Fruit fly (Drosophila melanogaster) whole organism, embryonic: ENCODE data around the gene COX7AL.

ENCODE experiments used
- Abd-B ChIP-seq: fragments of 200-800 bp; sonication (Bioruptor generic); optimal IDR thresholded peaks from 2 replicates; lab custom pipeline; 2018; ENCODE audit warnings: missing biosample characterization, mild to moderate bottlenecking, missing genetic modification characterization, moderate library complexity
- B-H2 ChIP-seq: fragments of 200-800 bp; sonication (Bioruptor generic); optimal IDR thresholded peaks from 2 replicates; lab custom pipeline; 2018; ENCODE audit warnings: missing biosample characterization, mild to moderate bottlenecking, missing genetic modification characterization
- C15 ChIP-seq: fragments of 200-800 bp; sonication (Bioruptor generic); IDR thresholded peaks from 3 replicates; pipeline ENCODE4 v1.3.6; 2022; ENCODE audit warnings: missing biosample characterization, missing genetic modification characterization
- CG1024 ChIP-seq: fragments of 200-800 bp; sonication (Bioruptor generic); IDR thresholded peaks from 2 replicates; pipeline ENCODE4 v1.3.6; 2022; ENCODE audit warnings: missing biosample characterization, missing genetic modification characterization
- CG12155 ChIP-seq: fragments of 200-800 bp; sonication (Bioruptor generic); optimal IDR thresholded peaks from 3 replicates; lab custom pipeline; 2016; ENCODE audit warnings: missing biosample characterization, missing genetic modification characterization
- CG12744 ChIP-seq: fragments of 200-800 bp; sonication (Bioruptor generic); optimal IDR thresholded peaks from 2 replicates; lab custom pipeline; 2016; ENCODE audit warnings: missing biosample characterization, missing genetic modification characterization
- CG14014 ChIP-seq: fragments of 200-800 bp; sonication (Bioruptor generic); IDR thresholded peaks from 2 replicates; pipeline ENCODE4 v1.3.6; 2022; ENCODE audit warnings: missing biosample characterization, missing genetic modification characterization
- CG14441 ChIP-seq: fragments of 200-800 bp; sonication (Bioruptor generic); IDR thresholded peaks from 2 replicates; pipeline ENCODE4 v1.3.6; 2022; ENCODE audit warnings: missing biosample characterization, missing genetic modification characterization
- CG14965 ChIP-seq: fragments of 200-800 bp; sonication (Bioruptor generic); optimal IDR thresholded peaks from 2 replicates; lab custom pipeline; 2016; ENCODE audit warnings: missing biosample characterization, missing genetic modification characterization, borderline replicate concordance
- CG15479 ChIP-seq: fragments of 200-800 bp; sonication (Bioruptor generic); optimal IDR thresholded peaks from 3 replicates; lab custom pipeline; 2019; ENCODE audit warnings: missing biosample characterization, mild to moderate bottlenecking, missing genetic modification characterization, moderate library complexity
- CG16815 ChIP-seq: fragments of 200-800 bp; sonication (Bioruptor generic); optimal IDR thresholded peaks from 3 replicates; lab custom pipeline; 2017; ENCODE audit warnings: missing biosample characterization, mild to moderate bottlenecking, missing genetic modification characterization
- CG3065 ChIP-seq: fragments of 200-800 bp; sonication (Bioruptor generic); optimal IDR thresholded peaks from 2 replicates; lab custom pipeline; 2016; ENCODE audit warnings: missing biosample characterization, missing genetic modification characterization
- CG3163 ChIP-seq: fragments of 200-800 bp; sonication (Bioruptor generic); optimal IDR thresholded peaks from 3 replicates; lab custom pipeline; 2016; ENCODE audit warnings: missing biosample characterization, missing genetic modification characterization
- CG3281 ChIP-seq: fragments of 200-800 bp; sonication (Bioruptor generic); optimal IDR thresholded peaks from 3 replicates; lab custom pipeline; 2017; ENCODE audit warnings: missing biosample characterization, mild to moderate bottlenecking, missing genetic modification characterization
- CG4360 ChIP-seq: fragments of 200-800 bp; sonication (Bioruptor generic); IDR thresholded peaks from 2 replicates; pipeline ENCODE4 v1.3.6; 2022; ENCODE audit warnings: missing biosample characterization, missing genetic modification characterization
- CG6683 ChIP-seq: fragments of 200-800 bp; sonication (Bioruptor generic); optimal IDR thresholded peaks from 2 replicates; lab custom pipeline; 2017; ENCODE audit warnings: missing biosample characterization, mild to moderate bottlenecking, missing genetic modification characterization, missing genetic modification reagents
- CG6813 ChIP-seq: fragments of 200-800 bp; sonication (Bioruptor generic); optimal IDR thresholded peaks from 2 replicates; lab custom pipeline; 2017; ENCODE audit warnings: missing biosample characterization, missing genetic modification characterization, mild to moderate bottlenecking, moderate library complexity, missing genetic modification reagents
- CG6854 ChIP-seq: fragments of 200-800 bp; sonication (Bioruptor generic); optimal IDR thresholded peaks from 3 replicates; lab custom pipeline; 2017; ENCODE audit warnings: missing biosample characterization, mild to moderate bottlenecking, missing genetic modification characterization
- CG8388 ChIP-seq: fragments of 200-800 bp; sonication (Bioruptor generic); optimal IDR thresholded peaks from 2 replicates; lab custom pipeline; 2019; ENCODE audit warnings: missing biosample characterization, mild to moderate bottlenecking, missing genetic modification characterization, moderate library complexity
- CG9437 ChIP-seq: fragments of 200-800 bp; sonication (Bioruptor generic); optimal IDR thresholded peaks from 2 replicates; lab custom pipeline; 2018; ENCODE audit warnings: missing biosample characterization, mild to moderate bottlenecking, missing genetic modification characterization
- CG9876 ChIP-seq: fragments of 200-800 bp; sonication (Bioruptor generic); optimal IDR thresholded peaks from 2 replicates; lab custom pipeline; 2016; ENCODE audit warnings: missing biosample characterization, missing genetic modification characterization
- D ChIP-seq, 2 experiments: fragments of 200-800 bp in 1 of 2; fragments of >200 bp in 1 of 2; sonication (Bioruptor generic) in 1 of 2; optimal IDR thresholded peaks; 2 replicates in 1 of 2; 3 replicates in 1 of 2; lab custom pipeline; 2017; ENCODE audit warnings: mild to moderate bottlenecking in 1 of 2, missing biosample characterization in 1 of 2, missing genetic modification characterization in 1 of 2, missing genetic modification reagents in 1 of 2
- Doc3 ChIP-seq: fragments of 200-800 bp; sonication (Bioruptor generic); IDR thresholded peaks from 3 replicates; pipeline ENCODE4 v1.3.6; 2022; ENCODE audit warnings: missing biosample characterization, missing genetic modification characterization; ENCODE audit not compliant: partially characterized antibody
- Dref ChIP-seq: fragments of 200-800 bp; sonication (Bioruptor generic); IDR thresholded peaks from 2 replicates; pipeline ENCODE4 v1.3.6; 2022; ENCODE audit warnings: missing biosample characterization, missing genetic modification characterization
- Hr39 ChIP-seq: fragments of >200 bp; optimal IDR thresholded peaks from 2 replicates; lab custom pipeline; 2017
- Scr ChIP-seq: fragments of 200-800 bp; sonication (Bioruptor generic); IDR thresholded peaks from 2 replicates; pipeline ENCODE4 v1.3.6; 2022; ENCODE audit warnings: missing biosample characterization, missing genetic modification characterization; ENCODE audit not compliant: partially characterized antibody
- Sox100B ChIP-seq: fragments of 200-800 bp; sonication (Bioruptor generic); optimal IDR thresholded peaks from 3 replicates; lab custom pipeline; 2018; ENCODE audit warnings: missing biosample characterization, mild to moderate bottlenecking, missing genetic modification characterization
- amos ChIP-seq: fragments of 200-800 bp; sonication (Bioruptor generic); IDR thresholded peaks from 2 replicates; pipeline ENCODE4 v1.3.6; 2022; ENCODE audit warnings: missing biosample characterization, missing genetic modification characterization; ENCODE audit not compliant: partially characterized antibody
- ase ChIP-seq: fragments of 200-800 bp; sonication (Bioruptor generic); IDR thresholded peaks from 3 replicates; pipeline ENCODE4 v1.3.6; 2022; ENCODE audit warnings: missing biosample characterization, missing genetic modification characterization
- bigmax ChIP-seq: fragments of 200-800 bp; sonication (Bioruptor generic); optimal IDR thresholded peaks from 2 replicates; lab custom pipeline; 2018; ENCODE audit warnings: missing biosample characterization, mild to moderate bottlenecking, missing genetic modification characterization
- corto ChIP-seq: fragments of 200-800 bp; sonication (Bioruptor generic); optimal IDR thresholded peaks from 2 replicates; lab custom pipeline; 2016; ENCODE audit warnings: missing biosample characterization, mild to moderate bottlenecking, missing genetic modification characterization, moderate library complexity
- cwo ChIP-seq: fragments of 200-800 bp; sonication (Bioruptor generic); optimal IDR thresholded peaks from 3 replicates; lab custom pipeline; 2017; ENCODE audit warnings: missing biosample characterization, missing genetic modification characterization, mild to moderate bottlenecking, moderate library complexity, missing genetic modification reagents
- danr ChIP-seq: fragments of 200-800 bp; sonication (Bioruptor generic); IDR thresholded peaks from 2 replicates; pipeline ENCODE4 v1.3.6; 2022; ENCODE audit warnings: missing biosample characterization, missing genetic modification characterization
- dati ChIP-seq: fragments of 200-800 bp; sonication (Bioruptor generic); IDR thresholded peaks from 2 replicates; pipeline ENCODE4 v1.3.6; 2022; ENCODE audit warnings: missing biosample characterization, missing genetic modification characterization
- disco-r ChIP-seq: fragments of 200-800 bp; sonication (Bioruptor generic); optimal IDR thresholded peaks from 2 replicates; lab custom pipeline; 2016; ENCODE audit warnings: missing biosample characterization, missing genetic modification characterization
- h ChIP-seq: fragments of >200 bp; optimal IDR thresholded peaks from 2 replicates; lab custom pipeline; 2017
- lmd ChIP-seq: fragments of 200-800 bp; sonication (Bioruptor generic); IDR thresholded peaks from 2 replicates; pipeline ENCODE4 v1.3.6; 2022; ENCODE audit warnings: missing biosample characterization, missing genetic modification characterization
- nom ChIP-seq: fragments of 200-800 bp; sonication (Bioruptor generic); optimal IDR thresholded peaks from 2 replicates; lab custom pipeline; 2017; ENCODE audit warnings: missing biosample characterization, missing genetic modification characterization, mild to moderate bottlenecking, moderate library complexity, missing genetic modification reagents
- phol ChIP-seq: fragments of 200-800 bp; sonication (Bioruptor generic); optimal IDR thresholded peaks from 3 replicates; lab custom pipeline; 2018; ENCODE audit warnings: missing biosample characterization, mild to moderate bottlenecking, missing genetic modification characterization, moderate library complexity
- prd ChIP-seq, 3 experiments: fragments of >200 bp in 2 of 3; fragments of 200-800 bp in 1 of 3; sonication (Bioruptor generic) in 1 of 3; optimal IDR thresholded peaks in 2 of 3; IDR thresholded peaks in 1 of 3; 2 replicates in 2 of 3; 3 replicates in 1 of 3; pipeline versions ENCODE4 v1.3.6 to Lab custom; 2017 to 2022; ENCODE audit warnings: missing biosample characterization in 1 of 3, missing genetic modification characterization in 1 of 3
- repo ChIP-seq: fragments of 200-800 bp; sonication (Bioruptor generic); optimal IDR thresholded peaks from 2 replicates; lab custom pipeline; 2016; ENCODE audit warnings: missing biosample characterization, missing genetic modification characterization
- salm ChIP-seq: fragments of 200-800 bp; sonication (Bioruptor generic); optimal IDR thresholded peaks from 2 replicates; lab custom pipeline; 2018; ENCODE audit warnings: missing biosample characterization, mild to moderate bottlenecking, missing genetic modification characterization
- sens-2 ChIP-seq: fragments of 200-800 bp; sonication (Bioruptor generic); IDR thresholded peaks from 2 replicates; pipeline ENCODE4 v1.3.6; 2022; ENCODE audit warnings: missing biosample characterization, missing genetic modification characterization
- seq ChIP-seq: fragments of 200-800 bp; sonication (Bioruptor generic); IDR thresholded peaks from 2 replicates; pipeline ENCODE4 v1.3.6; 2022; ENCODE audit warnings: missing biosample characterization, missing genetic modification characterization
- slou ChIP-seq: fragments of 200-800 bp; sonication (Bioruptor generic); optimal IDR thresholded peaks from 3 replicates; lab custom pipeline; 2016; ENCODE audit warnings: missing biosample characterization, missing genetic modification characterization
- ssp ChIP-seq: fragments of 200-800 bp; sonication (Bioruptor generic); IDR thresholded peaks from 2 replicates; pipeline ENCODE4 v1.3.6; 2022; ENCODE audit warnings: missing biosample characterization, missing genetic modification characterization
- toy ChIP-seq: fragments of 200-800 bp; sonication (Bioruptor generic); IDR thresholded peaks from 2 replicates; pipeline ENCODE4 v1.3.6; 2022; ENCODE audit warnings: missing biosample characterization, missing genetic modification characterization
- ttk ChIP-seq: fragments of 200-800 bp; sonication (Bioruptor generic); IDR thresholded peaks from 2 replicates; pipeline ENCODE4 v2.1.2; 2022; ENCODE audit warnings: missing biosample characterization, missing genetic modification characterization
- tup ChIP-seq: fragments of 200-800 bp; sonication (Bioruptor generic); optimal IDR thresholded peaks from 2 replicates; lab custom pipeline; 2016; ENCODE audit warnings: missing biosample characterization, mild to moderate bottlenecking, missing genetic modification characterization, moderate library complexity
- vvl ChIP-seq: fragments of 200-800 bp; sonication (Bioruptor generic); IDR thresholded peaks from 2 replicates; pipeline ENCODE4 v1.3.6; 2022; ENCODE audit warnings: missing biosample characterization, missing genetic modification characterization
- wdn ChIP-seq: fragments of 200-800 bp; sonication (Bioruptor generic); IDR thresholded peaks from 2 replicates; pipeline ENCODE4 v1.3.6; 2022; ENCODE audit warnings: missing biosample characterization, missing genetic modification characterization

COX7AL gene

DNA sequence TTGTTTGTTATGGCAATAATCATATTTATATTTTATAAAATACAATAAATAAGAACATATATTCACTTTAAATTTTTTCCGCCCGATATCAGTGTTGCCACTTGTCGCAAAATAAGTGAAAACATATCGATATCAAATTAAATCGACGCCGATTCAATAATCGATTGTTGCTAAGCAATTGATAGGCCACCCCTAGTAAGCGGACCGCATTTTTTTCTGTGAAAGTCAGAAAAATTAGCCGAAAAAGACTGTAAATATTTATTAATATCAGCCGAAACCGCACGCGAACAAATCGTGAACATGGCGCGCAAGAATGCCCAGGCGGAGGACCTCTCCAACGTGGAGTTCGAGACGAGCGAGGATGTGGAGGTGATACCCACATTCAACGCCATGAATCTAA lies 30.4 kb upstream of the COX7AL start, which contains the start of gene CG7483 (continued):
- TF ChIP-seq CG3281 (GFP tag; lab: Kevin White, UChicago) (no peak), prd (optimal IDR thresholded peaks at IDR 0.05; lab: Kevin White, UChicago) (no peak), prd (GFP tag; IDR thresholded peaks at IDR 0.05; lab: Robert Waterston, UW) (no peak), CG6683 (GFP tag; lab: Kevin White, UChicago) (no peak), C15 (GFP tag; lab: Robert Waterston, UW) (no peak), disco-r (GFP tag; lab: Kevin White, UChicago) (no peak), CG6854 (GFP tag; lab: Kevin White, UChicago) (no peak), h (lab: Kevin White, UChicago) (no peak), tup (GFP tag; lab: Kevin White, UChicago) (no peak), wdn (GFP tag; lab: Robert Waterston, UW) (no peak), CG3163 (GFP tag; lab: Kevin White, UChicago) (no peak), Abd-B (GFP tag; lab: Kevin White, UChicago) (no peak), corto (no peak), CG12744 (no peak), phol (tag; lab: Kevin White, UChicago) (peak; percentile 22), vvl (no peak), CG14014 (GFP tag; lab: Robert Waterston, UW) (no peak), CG9437 (GFP tag; lab: Kevin White, UChicago) (no peak), Dref (GFP tag; lab: Robert Waterston, UW) (peak; percentile 97), toy (no peak), ase (no peak), CG15479 (GFP tag; lab: Kevin White, UChicago) (no peak), Doc3 (GFP tag; lab: Robert Waterston, UW) (peak; percentile 77), repo (GFP tag; lab: Kevin White, UChicago) (no peak), bigmax (GFP tag; lab: Kevin White, UChicago) (no peak), CG3065 (GFP tag; lab: Kevin White, UChicago) (no peak), CG8388 (GFP tag; lab: Kevin White, UChicago) (no peak), CG9876 (GFP tag; lab: Kevin White, UChicago) (no peak), cwo (no peak), seq (GFP tag; lab: Robert Waterston, UW) (no peak), ttk (no peak), Scr (GFP tag; lab: Robert Waterston, UW) (peak; percentile 81), CG1024 (GFP tag; lab: Robert Waterston, UW) (no peak), CG12155 (GFP tag; lab: Kevin White, UChicago) (no peak), CG6813 (GFP tag; lab: Kevin White, UChicago) (no peak), ssp (GFP tag; lab: Robert Waterston, UW) (no peak), Sox100B (GFP tag; lab: Kevin White, UChicago) (no peak), sens-2 (GFP tag; lab: Robert Waterston, UW) (no peak), CG14965 (GFP tag; lab: Kevin White, UChicago) (no peak), slou (no peak), salm (no peak), lmd (GFP tag; lab: Robert Waterston, UW) (no peak), nom (no peak), CG16815 (GFP tag; lab: Kevin White, UChicago) (no peak), dati (GFP tag; lab: Robert Waterston, UW) (no peak), amos (GFP tag; lab: Robert Waterston, UW) (peak; percentile 86), B-H2 (no peak), D (optimal IDR thresholded peaks at IDR 0.05; lab: Kevin White, UChicago) (no peak), D (GFP tag; optimal IDR thresholded peaks at IDR 0.05; lab: Kevin White, UChicago) (no peak), danr (GFP tag; lab: Robert Waterston, UW) (no peak), CG4360 (GFP tag; lab: Robert Waterston, UW) (no peak), CG14441 (GFP tag; lab: Robert Waterston, UW) (no peak), Hr39 (lab: Kevin White, UChicago) (no peak)
